Fruit fly (Drosophila melanogaster) whole organism, wandering third instar larva: ENCODE data around the gene Nup58.

Source experiments
- Abd-B ChIP-seq: fragments of >200 bp; optimal IDR thresholded peaks from 2 replicates; lab custom pipeline; 2017; ENCODE audit warnings: missing biosample characterization, missing genetic modification characterization
- CG32264 ChIP-seq: fragments of 200-800 bp; sonication (Bioruptor generic); optimal IDR thresholded peaks from 2 replicates; lab custom pipeline; 2016; ENCODE audit warnings: missing biosample characterization, missing genetic modification characterization
- Myc ChIP-seq: fragments of >200 bp; optimal IDR thresholded peaks from 2 replicates; lab custom pipeline; 2017
- brk ChIP-seq: fragments of 200-800 bp; sonication (Bioruptor generic); optimal IDR thresholded peaks from 2 replicates; lab custom pipeline; 2016; ENCODE audit warnings: missing biosample characterization, mild to moderate bottlenecking, missing genetic modification characterization
- fru ChIP-seq: fragments of 200-800 bp; sonication (Bioruptor generic); optimal IDR thresholded peaks from 3 replicates; lab custom pipeline; 2016; ENCODE audit warnings: missing biosample characterization, mild to moderate bottlenecking, missing genetic modification characterization
- h ChIP-seq: fragments of 200-800 bp; sonication (Bioruptor generic); optimal IDR thresholded peaks from 3 replicates; lab custom pipeline; 2016; ENCODE audit warnings: missing biosample characterization, mild to moderate bottlenecking, missing genetic modification characterization
- jim ChIP-seq: fragments of 175-275, 200-325 bp; sonication (Bioruptor generic); optimal IDR thresholded peaks from 2 replicates; lab custom pipeline; 2016; ENCODE audit warnings: missing biosample characterization, mild to moderate bottlenecking, missing genetic modification characterization
- pan ChIP-seq: fragments of >200 bp; optimal IDR thresholded peaks from 2 replicates; lab custom pipeline; 2017
- psq ChIP-seq: fragments of 200-800 bp; sonication (Bioruptor generic); optimal IDR thresholded peaks from 3 replicates; lab custom pipeline; 2017; ENCODE audit warnings: missing biosample characterization, mild to moderate bottlenecking, missing genetic modification characterization, moderate library complexity
- sv ChIP-seq: fragments of 200-800 bp; sonication (Bioruptor generic); optimal IDR thresholded peaks from 3 replicates; lab custom pipeline; 2016; ENCODE audit warnings: missing biosample characterization, missing genetic modification characterization
- usp ChIP-seq: fragments of >200 bp; optimal IDR thresholded peaks from 2 replicates; lab custom pipeline; 2017; ENCODE audit warnings: missing biosample characterization, missing genetic modification characterization

- no peak for TF ChIP-seq pan (lab: Kevin White, UChicago)
- no peak for TF ChIP-seq Abd-B (GFP tag; lab: Kevin White, UChicago)
- TF ChIP-seq usp (GFP tag; lab: Kevin White, UChicago) = no peak
- no peak for TF ChIP-seq Myc (lab: Kevin White, UChicago)
- no peak for TF ChIP-seq psq (GFP tag; lab: Kevin White, UChicago)
- TF ChIP-seq CG32264 (GFP tag; lab: Kevin White, UChicago) = no peak
- no peak for TF ChIP-seq jim
- TF ChIP-seq brk = no peak
- no peak for TF ChIP-seq h (GFP tag; lab: Kevin White, UChicago)
- no peak for TF ChIP-seq fru
- TF ChIP-seq sv = no peak
Observed at dm6 chr3R:19659448-19659847, 14.6 kb downstream of the Nup58 start, which contains the start of gene ort.
